Fruit fly (Drosophila melanogaster): ENCODE measurements around the gene Hrb98DE.
A peak's percentile ranks its signal among the peaks of the same experiment; 100 is the strongest.

DNA sequence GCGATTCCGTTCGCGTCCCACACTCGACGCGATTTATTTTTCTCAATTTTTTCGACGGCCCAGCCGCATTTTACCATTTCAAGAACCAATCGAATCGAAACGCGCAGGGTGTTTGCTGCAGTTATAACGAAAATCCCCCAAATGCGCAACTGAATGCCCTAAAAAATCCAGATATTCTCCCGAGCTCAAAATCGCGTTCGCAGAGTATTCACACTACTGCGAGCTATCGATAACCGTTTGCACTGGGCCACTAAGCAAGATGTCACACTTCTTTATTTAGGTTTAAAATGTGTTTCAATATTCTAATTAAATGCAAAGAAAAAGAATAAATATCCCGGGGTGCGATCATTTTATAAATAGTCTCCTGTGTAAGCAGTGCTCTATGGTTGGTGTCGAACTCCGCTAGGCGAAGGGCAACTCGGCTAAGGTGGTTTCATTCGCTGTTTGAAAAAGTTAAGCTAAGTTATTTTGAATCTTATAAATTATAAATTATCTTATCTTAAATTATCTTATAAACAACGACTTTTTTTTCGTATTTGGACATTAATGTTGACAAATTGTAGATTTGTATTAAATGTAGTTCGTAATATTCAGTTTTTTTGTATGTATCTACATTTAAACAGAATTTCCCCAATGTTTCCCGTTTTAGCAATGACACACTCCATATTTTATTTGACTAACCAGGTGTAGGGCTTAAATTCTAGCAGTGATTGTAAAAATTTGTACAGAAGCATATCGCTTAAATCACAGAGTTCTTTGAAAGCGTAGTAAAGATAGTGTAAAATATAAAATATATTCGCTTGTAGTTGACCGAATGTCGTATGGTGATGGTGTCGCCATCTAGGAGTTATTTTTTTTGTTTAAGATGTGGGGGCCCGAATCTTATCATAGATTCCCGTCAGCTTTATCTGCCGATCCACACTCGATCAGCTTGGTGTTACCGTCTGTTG lies 35.6 kb downstream of the Hrb98DE start, which contains the start of gene CG10011:
- TF ChIP-seq CG8478 (optimal IDR thresholded peaks at IDR 0.05) (no peak), CTCF (optimal IDR thresholded peaks at IDR 0.05) (peak; percentile 88 to 90)
